Fruit fly (Drosophila melanogaster) whole organism, embryonic: ENCODE results near the gene alpha-Est3.

Experiments used
- Asciz ChIP-seq: fragments of 200-800 bp; sonication (Bioruptor generic); optimal IDR thresholded peaks from 2 replicates; lab custom pipeline; 2017; ENCODE audit warnings: missing biosample characterization, mild to moderate bottlenecking, missing genetic modification characterization, missing genetic modification reagents
- Awh ChIP-seq: fragments of 200-800 bp; sonication (Bioruptor generic); IDR thresholded peaks from 2 replicates; pipeline ENCODE4, ENCODE4 v1.3.6; 2022; ENCODE audit warnings: missing biosample characterization, missing genetic modification characterization
- CG11696 ChIP-seq: fragments of 200-800 bp; sonication (Bioruptor generic); IDR thresholded peaks from 2 replicates; pipeline ENCODE4 v1.3.6; 2022; ENCODE audit warnings: missing biosample characterization, missing genetic modification characterization
- CG12071 ChIP-seq: fragments of 200-800 bp; sonication (Bioruptor generic); optimal IDR thresholded peaks from 3 replicates; lab custom pipeline; 2018; ENCODE audit warnings: missing biosample characterization, mild to moderate bottlenecking, missing genetic modification characterization
- CG13424 ChIP-seq: fragments of 200-800 bp; sonication (Bioruptor generic); optimal IDR thresholded peaks from 2 replicates; lab custom pipeline; 2019; ENCODE audit warnings: missing biosample characterization, mild to moderate bottlenecking, missing genetic modification characterization, moderate library complexity
- CG1602 ChIP-seq: fragments of 200-800 bp; sonication (Bioruptor generic); optimal IDR thresholded peaks from 3 replicates; lab custom pipeline; 2016; ENCODE audit warnings: missing biosample characterization, missing genetic modification characterization
- CG17328 ChIP-seq: fragments of 200-800 bp; sonication (Bioruptor generic); IDR thresholded peaks from 2 replicates; pipeline ENCODE4 v1.3.6; 2022; ENCODE audit warnings: missing biosample characterization, missing genetic modification characterization
- CG18476 ChIP-seq: fragments of 200-800 bp; sonication (Bioruptor generic); optimal IDR thresholded peaks from 2 replicates; lab custom pipeline; 2016; ENCODE audit warnings: missing biosample characterization, mild to moderate bottlenecking, missing genetic modification characterization
- CG18764 ChIP-seq: fragments of 200-800 bp; sonication (Bioruptor generic); optimal IDR thresholded peaks from 3 replicates; lab custom pipeline; 2016; ENCODE audit warnings: missing biosample characterization, missing genetic modification characterization
- CG2116 ChIP-seq: fragments of 200-800 bp; sonication (Bioruptor generic); optimal IDR thresholded peaks from 3 replicates; lab custom pipeline; 2018; ENCODE audit warnings: missing biosample characterization, mild to moderate bottlenecking, missing genetic modification characterization
- CG2889 ChIP-seq: fragments of 200-800 bp; sonication (Bioruptor generic); IDR thresholded peaks from 3 replicates; pipeline ENCODE4 v1.3.6; 2022; ENCODE audit warnings: missing biosample characterization, missing genetic modification characterization
- CG31441 ChIP-seq: fragments of 200-800 bp; sonication (Bioruptor generic); IDR thresholded peaks from 2 replicates; pipeline ENCODE4 v1.3.6; 2022; ENCODE audit warnings: missing biosample characterization, missing genetic modification characterization
- CG3726 ChIP-seq: fragments of 200-800 bp; sonication (Bioruptor generic); IDR thresholded peaks from 3 replicates; pipeline ENCODE4, ENCODE4 v1.3.6; 2022; ENCODE audit warnings: missing biosample characterization, missing genetic modification characterization
- CG4617 ChIP-seq: fragments of 200-800 bp; sonication (Bioruptor generic); optimal IDR thresholded peaks from 3 replicates; lab custom pipeline; 2016; ENCODE audit warnings: missing biosample characterization, missing genetic modification characterization, borderline replicate concordance
- CG5180 ChIP-seq: fragments of 200-800 bp; sonication (Bioruptor generic); optimal IDR thresholded peaks from 3 replicates; lab custom pipeline; 2017; ENCODE audit warnings: missing biosample characterization, missing genetic modification characterization, mild to moderate bottlenecking, moderate library complexity, missing genetic modification reagents
- CG6175 ChIP-seq: fragments of 200-800 bp; sonication (Bioruptor generic); IDR thresholded peaks from 3 replicates; pipeline ENCODE4 v1.3.6; 2022; ENCODE audit warnings: missing biosample characterization, missing genetic modification characterization
- CG6254 ChIP-seq: fragments of 200-800 bp; sonication (Bioruptor generic); optimal IDR thresholded peaks from 3 replicates; lab custom pipeline; 2017; ENCODE audit warnings: mild to moderate bottlenecking, missing biosample characterization, missing genetic modification reagents, missing genetic modification characterization
- Camta ChIP-seq: fragments of 200-800 bp; sonication (Bioruptor generic); optimal IDR thresholded peaks from 2 replicates; lab custom pipeline; 2016; ENCODE audit warnings: missing biosample characterization, missing genetic modification characterization
- CkIIα-i1 ChIP-seq: fragments of 200-800 bp; sonication (Bioruptor generic); IDR thresholded peaks from 2 replicates; pipeline ENCODE4 v1.3.6; 2022; ENCODE audit warnings: missing biosample characterization, missing genetic modification characterization
- Drgx ChIP-seq: fragments of 200-800 bp; sonication (Bioruptor generic); IDR thresholded peaks from 2 replicates; pipeline ENCODE4 v1.3.6; 2022; ENCODE audit warnings: missing biosample characterization, missing genetic modification characterization
- E2f2 ChIP-seq: fragments of 200-800 bp; sonication (Bioruptor generic); IDR thresholded peaks from 2 replicates; pipeline ENCODE4 v1.3.6; 2022; ENCODE audit warnings: missing biosample characterization, missing genetic modification characterization
- HmgD ChIP-seq: fragments of 200-800 bp; sonication (Bioruptor generic); optimal IDR thresholded peaks from 3 replicates; lab custom pipeline; 2016; ENCODE audit warnings: missing biosample characterization, missing genetic modification characterization
- Hr39 ChIP-seq: fragments of >200 bp; optimal IDR thresholded peaks from 2 replicates; lab custom pipeline; 2017
- Hr78 ChIP-seq, 2 experiments: fragments of 200-800 bp in 1 of 2; fragments of >200 bp in 1 of 2; sonication (Bioruptor generic) in 1 of 2; optimal IDR thresholded peaks; 2 replicates each; lab custom pipeline; 2017 to 2019; ENCODE audit warnings: missing biosample characterization in 2 of 2, missing genetic modification characterization in 2 of 2, mild to moderate bottlenecking in 1 of 2, moderate library complexity in 1 of 2
- Jarid2 ChIP-seq: fragments of 200-800 bp; sonication (Bioruptor generic); optimal IDR thresholded peaks from 3 replicates; lab custom pipeline; 2017; ENCODE audit warnings: mild to moderate bottlenecking, missing biosample characterization, missing genetic modification reagents, missing genetic modification characterization
- Oaz ChIP-seq: fragments of 200-800 bp; sonication (Bioruptor generic); IDR thresholded peaks from 2 replicates; pipeline ENCODE4 v1.3.6; 2022; ENCODE audit warnings: missing biosample characterization, missing genetic modification characterization
- Pdp1 ChIP-seq, 2 experiments: fragments of 200-800 bp; sonication (Bioruptor generic); optimal IDR thresholded peaks; 3 replicates each; lab custom pipeline; 2016; ENCODE audit warnings: missing biosample characterization in 2 of 2, missing genetic modification characterization in 2 of 2, mild to moderate bottlenecking in 1 of 2, moderate library complexity in 1 of 2
- Spps ChIP-seq: fragments of 200-800 bp; sonication (Bioruptor generic); optimal IDR thresholded peaks from 2 replicates; lab custom pipeline; 2018; ENCODE audit warnings: missing biosample characterization, mild to moderate bottlenecking, missing genetic modification characterization
- TFAM ChIP-seq: fragments of 200-800 bp; sonication (Bioruptor generic); optimal IDR thresholded peaks from 2 replicates; lab custom pipeline; 2017; ENCODE audit warnings: missing biosample characterization, missing genetic modification characterization, inconsistent platforms
- Taf1 ChIP-seq: fragments of 200-800 bp; sonication (Bioruptor generic); IDR thresholded peaks from 2 replicates; pipeline ENCODE4 v1.3.6; 2022; ENCODE audit warnings: missing biosample characterization, missing genetic modification characterization
- bcd ChIP-seq: fragments of 200-800 bp; sonication (Bioruptor generic); optimal IDR thresholded peaks from 2 replicates; lab custom pipeline; 2017; ENCODE audit warnings: missing biosample characterization, mild to moderate bottlenecking, missing genetic modification characterization
- bigmax ChIP-seq: fragments of 200-800 bp; sonication (Bioruptor generic); optimal IDR thresholded peaks from 2 replicates; lab custom pipeline; 2018; ENCODE audit warnings: missing biosample characterization, mild to moderate bottlenecking, missing genetic modification characterization
- hb ChIP-seq: fragments of 200-800 bp; sonication (Bioruptor generic); IDR thresholded peaks from 3 replicates; pipeline ENCODE4 v1.3.6; 2022; ENCODE audit warnings: missing biosample characterization, missing genetic modification characterization; ENCODE audit not compliant: partially characterized antibody
- lab ChIP-seq: fragments of 200-800 bp; sonication (Bioruptor generic); optimal IDR thresholded peaks from 3 replicates; lab custom pipeline; 2017; ENCODE audit warnings: missing biosample characterization, missing genetic modification characterization, mild to moderate bottlenecking, moderate library complexity, missing genetic modification reagents
- mirr ChIP-seq: fragments of 200-800 bp; sonication (Bioruptor generic); optimal IDR thresholded peaks from 3 replicates; lab custom pipeline; 2018; ENCODE audit warnings: missing biosample characterization, mild to moderate bottlenecking, missing genetic modification characterization
- nerfin-1 ChIP-seq: fragments of 200-800 bp; sonication (Bioruptor generic); optimal IDR thresholded peaks from 3 replicates; lab custom pipeline; 2019; ENCODE audit warnings: missing biosample characterization, mild to moderate bottlenecking, missing genetic modification characterization, moderate library complexity
- odd ChIP-seq: fragments of 200-800 bp; sonication (Bioruptor generic); optimal IDR thresholded peaks from 2 replicates; lab custom pipeline; 2017; ENCODE audit warnings: missing biosample characterization, mild to moderate bottlenecking, missing genetic modification characterization
- pan ChIP-seq, 4 experiments: fragments of >200 bp in 3 of 4; fragments of 200-800 bp in 1 of 4; sonication (Bioruptor generic) in 1 of 4; optimal IDR thresholded peaks in 3 of 4; IDR thresholded peaks in 1 of 4; 2 replicates each; pipeline versions ENCODE4 v1.3.6 to Lab custom; 2017 to 2022; ENCODE audit warnings: missing biosample characterization in 2 of 4, missing genetic modification characterization in 2 of 4, mixed read lengths in 1 of 4
- phol ChIP-seq: fragments of 200-800 bp; sonication (Bioruptor generic); optimal IDR thresholded peaks from 3 replicates; lab custom pipeline; 2018; ENCODE audit warnings: missing biosample characterization, mild to moderate bottlenecking, missing genetic modification characterization, moderate library complexity
- ranshi ChIP-seq: fragments of 200-800 bp; sonication (Bioruptor generic); IDR thresholded peaks from 2 replicates; pipeline ENCODE4 v1.3.6; 2022; ENCODE audit warnings: missing biosample characterization, missing genetic modification characterization
- repo ChIP-seq: fragments of 200-800 bp; sonication (Bioruptor generic); optimal IDR thresholded peaks from 2 replicates; lab custom pipeline; 2016; ENCODE audit warnings: missing biosample characterization, missing genetic modification characterization
- salm ChIP-seq: fragments of 200-800 bp; sonication (Bioruptor generic); optimal IDR thresholded peaks from 2 replicates; lab custom pipeline; 2018; ENCODE audit warnings: missing biosample characterization, mild to moderate bottlenecking, missing genetic modification characterization
- schlank ChIP-seq: fragments of 200-800 bp; sonication (Bioruptor generic); optimal IDR thresholded peaks from 2 replicates; lab custom pipeline; 2018; ENCODE audit warnings: missing biosample characterization, mild to moderate bottlenecking, missing genetic modification characterization
- scrt ChIP-seq: fragments of 200-800 bp; sonication (Bioruptor generic); optimal IDR thresholded peaks from 2 replicates; lab custom pipeline; 2018; ENCODE audit warnings: missing biosample characterization, mild to moderate bottlenecking, missing genetic modification characterization, moderate library complexity
- sens ChIP-seq: fragments of 200-800 bp; sonication (Bioruptor generic); peaks from one replicate; lab custom pipeline; 2016; ENCODE audit warnings: missing biosample characterization, missing genetic modification characterization
- sim ChIP-seq: fragments of 200-800 bp; sonication (Bioruptor generic); IDR thresholded peaks from 2 replicates; pipeline ENCODE4 v1.3.6; 2022; ENCODE audit warnings: missing biosample characterization, missing genetic modification characterization
- sisA ChIP-seq: fragments of 200-800 bp; sonication (Bioruptor generic); IDR thresholded peaks from 2 replicates; pipeline ENCODE4 v1.3.6; 2022; ENCODE audit warnings: missing biosample characterization, missing genetic modification characterization
- tll ChIP-seq, 2 experiments: fragments of 200-800 bp in 1 of 2; fragments of >200 bp in 1 of 2; sonication (Bioruptor generic) in 1 of 2; optimal IDR thresholded peaks; 2 replicates each; lab custom pipeline; 2017 to 2019; ENCODE audit warnings: missing biosample characterization in 2 of 2, missing genetic modification characterization in 2 of 2, mild to moderate bottlenecking in 1 of 2, moderate library complexity in 1 of 2
- zf30C ChIP-seq: fragments of 200-800 bp; sonication (Bioruptor generic); optimal IDR thresholded peaks from 3 replicates; lab custom pipeline; 2018; ENCODE audit warnings: missing biosample characterization, mild to moderate bottlenecking, missing genetic modification characterization

Gene alpha-Est3

dm6 chr3R:7491453-7491853 lies 50.0 kb downstream of the alpha-Est3 start (continued):
- no peak for TF ChIP-seq Drgx (GFP tag; lab: Robert Waterston, UW)
- no peak for TF ChIP-seq HmgD (GFP tag; lab: Kevin White, UChicago)
- no peak for TF ChIP-seq zf30C (GFP tag; lab: Kevin White, UChicago)
- no peak for TF ChIP-seq schlank (tag; lab: Kevin White, UChicago)
- TF ChIP-seq nerfin-1 (tag; lab: Kevin White, UChicago): no peak
- no peak for TF ChIP-seq CG3726 (GFP tag; lab: Robert Waterston, UW)
- TF ChIP-seq Jarid2: peak; percentile 87
- TF ChIP-seq mirr (GFP tag; lab: Kevin White, UChicago): peak; percentile 87
- peak; percentile 28 for TF ChIP-seq lab

dm6 chr3R:7490884-7491283 lies 50.5 kb downstream of the alpha-Est3 start:
- TF ChIP-seq CG18476 (GFP tag; lab: Kevin White, UChicago) (peak; percentile 5), E2f2 (GFP tag; lab: Robert Waterston, UW) (peak; percentile 13; the same call in 1 of the 2 replicates), Pdp1 (GFP tag; optimal IDR thresholded peaks at IDR 0.05; lab: Kevin White, UChicago) (no peak), CG17328 (GFP tag; lab: Robert Waterston, UW) (peak; percentile 19; the same call in 1 of the 2 replicates), tll (GFP tag; optimal IDR thresholded peaks at IDR 0.05; lab: Kevin White, UChicago) (no peak), CG6175 (GFP tag; lab: Robert Waterston, UW) (no peak), TFAM (no peak), bigmax (no peak), CG4617 (GFP tag; lab: Kevin White, UChicago) (no peak), repo (no peak), Hr78 (GFP tag; optimal IDR thresholded peaks at IDR 0.05; lab: Kevin White, UChicago) (no peak), Oaz (GFP tag; lab: Robert Waterston, UW) (no peak), CG11696 (GFP tag; lab: Robert Waterston, UW) (no peak), CG18764 (GFP tag; lab: Kevin White, UChicago) (peak; percentile 40), sens (peak; percentile 69), CG31441 (GFP tag; lab: Robert Waterston, UW) (peak; percentile 89), CG12071 (GFP tag; lab: Kevin White, UChicago) (no peak), CkIIα-i1 (GFP tag; lab: Robert Waterston, UW) (no peak), CG2889 (no peak), pan (optimal IDR thresholded peaks at IDR 0.05; lab: Kevin White, UChicago) (no peak), pan (GFP tag; optimal IDR thresholded peaks at IDR 0.05 in 1 of 2, IDR thresholded peaks at IDR 0.05 in 1 of 2) (peak in 1 of 2 experiments; percentile 57), CG5180 (peak; percentile 47), CG1602 (peak; percentile 55), CG13424 (tag; lab: Kevin White, UChicago) (peak; percentile 81), odd (GFP tag; lab: Kevin White, UChicago) (peak; percentile 34), sim (GFP tag; lab: Robert Waterston, UW) (no peak), lab (peak; percentile 4), Asciz (GFP tag; lab: Kevin White, UChicago) (peak; percentile 75), CG2116 (GFP tag; lab: Kevin White, UChicago) (no peak), Taf1 (no peak), Camta (GFP tag; lab: Kevin White, UChicago) (no peak), scrt (GFP tag; lab: Kevin White, UChicago) (peak; percentile 13), Hr39 (lab: Kevin White, UChicago) (no peak), Spps (no peak), ranshi (GFP tag; lab: Robert Waterston, UW) (peak; percentile 40; the same call in 1 of the 2 replicates), Awh (GFP tag; lab: Robert Waterston, UW) (no peak), bcd (GFP tag; lab: Kevin White, UChicago) (peak; percentile 50), hb (GFP tag; lab: Robert Waterston, UW) (no peak), phol (tag; lab: Kevin White, UChicago) (peak; percentile 86), salm (tag; lab: Kevin White, UChicago) (peak; percentile 27), sisA (GFP tag; lab: Robert Waterston, UW) (peak; percentile 45), CG6254 (GFP tag; lab: Kevin White, UChicago) (peak; percentile 11)
